Fruit fly (Drosophila melanogaster) whole organism, wandering third instar larva: Measurements from ENCODE around the gene CG17328.

Source experiments
- Abd-B ChIP-seq: fragments of >200 bp; optimal IDR thresholded peaks from 2 replicates; lab custom pipeline; 2017; ENCODE audit warnings: missing biosample characterization, missing genetic modification characterization
- CG32264 ChIP-seq: fragments of 200-800 bp; sonication (Bioruptor generic); optimal IDR thresholded peaks from 2 replicates; lab custom pipeline; 2016; ENCODE audit warnings: missing biosample characterization, missing genetic modification characterization
- CG9705 ChIP-seq: fragments of 200-800 bp; sonication (Bioruptor generic); optimal IDR thresholded peaks from 2 replicates; lab custom pipeline; 2018; ENCODE audit warnings: missing biosample characterization, mild to moderate bottlenecking, missing genetic modification characterization
- CrebA ChIP-seq: fragments of 200-800 bp; sonication (Bioruptor generic); optimal IDR thresholded peaks from 2 replicates; lab custom pipeline; 2016; ENCODE audit warnings: missing biosample characterization, mild to moderate bottlenecking, missing genetic modification characterization, borderline replicate concordance
- Dfd ChIP-seq: fragments of >200 bp; optimal IDR thresholded peaks from 2 replicates; lab custom pipeline; 2017; ENCODE audit warnings: missing biosample characterization, missing genetic modification characterization
- Dif ChIP-seq: fragments of 200-275, 200-300 bp; sonication (Bioruptor generic); optimal IDR thresholded peaks from 2 replicates; lab custom pipeline; 2018; ENCODE audit warnings: missing biosample characterization, missing genetic modification characterization; ENCODE audit not compliant: partially characterized antibody
- GATAd ChIP-seq: sonication (Bioruptor generic); optimal IDR thresholded peaks from 2 replicates; lab custom pipeline; 2016; ENCODE audit warnings: missing biosample characterization, missing genetic modification characterization
- HLH106 ChIP-seq: fragments of 200-800 bp; optimal IDR thresholded peaks from 3 replicates; lab custom pipeline; 2019; ENCODE audit warnings: missing biosample characterization, mild to moderate bottlenecking, missing genetic modification characterization, moderate library complexity
- Hnf4 ChIP-seq: fragments of 200-800 bp; sonication (Bioruptor generic); optimal IDR thresholded peaks from 2 replicates; lab custom pipeline; 2016; ENCODE audit warnings: missing biosample characterization, mild to moderate bottlenecking, missing genetic modification characterization
- Hr78 ChIP-seq: fragments of >200 bp; optimal IDR thresholded peaks from 2 replicates; lab custom pipeline; 2017; ENCODE audit warnings: missing biosample characterization, missing genetic modification characterization
- Hr83 ChIP-seq: fragments of 200-300 bp; sonication (Bioruptor generic); optimal IDR thresholded peaks from 2 replicates; lab custom pipeline; 2016; ENCODE audit warnings: missing biosample characterization, mild to moderate bottlenecking, missing genetic modification characterization, moderate library complexity; ENCODE audit not compliant: poor library complexity, severe bottlenecking
- Jra ChIP-seq: sonication (Bioruptor generic); optimal IDR thresholded peaks from 2 replicates; lab custom pipeline; 2016; ENCODE audit warnings: missing biosample characterization, missing genetic modification characterization
- Mio ChIP-seq: sonication (Bioruptor generic); optimal IDR thresholded peaks from 2 replicates; lab custom pipeline; 2016; ENCODE audit warnings: missing biosample characterization, missing genetic modification characterization
- Myc ChIP-seq: fragments of >200 bp; optimal IDR thresholded peaks from 2 replicates; lab custom pipeline; 2017
- N ChIP-seq: fragments of >200 bp; optimal IDR thresholded peaks from 2 replicates; lab custom pipeline; 2018; ENCODE audit warnings: missing biosample characterization, missing external identifiers, missing genetic modification characterization
- OdsH ChIP-seq: fragments of 200-800 bp; sonication (Bioruptor generic); optimal IDR thresholded peaks from 2 replicates; lab custom pipeline; 2016; ENCODE audit warnings: missing biosample characterization, mild to moderate bottlenecking, missing genetic modification characterization
- Rel ChIP-seq, 2 experiments: fragments of 200-800 bp; sonication (Bioruptor generic) in 1 of 2; optimal IDR thresholded peaks; 2 replicates in 1 of 2; 3 replicates in 1 of 2; lab custom pipeline; 2016 to 2019; ENCODE audit warnings: mild to moderate bottlenecking in 2 of 2, missing biosample characterization in 2 of 2, missing genetic modification characterization in 2 of 2, moderate library complexity in 1 of 2
- Sp1 ChIP-seq: fragments of 200-800 bp; sonication (Bioruptor generic); optimal IDR thresholded peaks from 3 replicates; lab custom pipeline; 2019; ENCODE audit warnings: missing biosample characterization, mild to moderate bottlenecking, missing genetic modification characterization, moderate library complexity
- Vsx2 ChIP-seq: fragments of 200-300, 225-300 bp; sonication (Bioruptor generic); optimal IDR thresholded peaks from 2 replicates; lab custom pipeline; 2018; ENCODE audit warnings: missing biosample characterization, missing genetic modification characterization; ENCODE audit not compliant: partially characterized antibody
- br ChIP-seq: fragments of 200-800 bp; sonication (Bioruptor generic); optimal IDR thresholded peaks from 2 replicates; lab custom pipeline; 2016; ENCODE audit warnings: missing biosample characterization, missing genetic modification characterization
- brk ChIP-seq: fragments of 200-800 bp; sonication (Bioruptor generic); optimal IDR thresholded peaks from 2 replicates; lab custom pipeline; 2016; ENCODE audit warnings: missing biosample characterization, mild to moderate bottlenecking, missing genetic modification characterization
- dl ChIP-seq, 2 experiments: fragments of 175-275, 200-275 bp in 1 of 2; fragments of 200-275 bp in 1 of 2; sonication (Bioruptor generic); optimal IDR thresholded peaks; lab custom pipeline; 2018; ENCODE audit warnings: mild to moderate bottlenecking in 2 of 2, missing biosample characterization in 2 of 2, missing genetic modification characterization in 2 of 2, moderate library complexity in 2 of 2; ENCODE audit not compliant: partially characterized antibody in 2 of 2, insufficient read depth in 1 of 2
- dmrt93B ChIP-seq: fragments of 200-800 bp; sonication (Bioruptor generic); optimal IDR thresholded peaks from 2 replicates; lab custom pipeline; 2018; ENCODE audit warnings: missing biosample characterization, mild to moderate bottlenecking, missing genetic modification characterization
- dsf ChIP-seq: sonication (Bioruptor generic); optimal IDR thresholded peaks from 2 replicates; lab custom pipeline; 2016; ENCODE audit warnings: missing biosample characterization, missing genetic modification characterization, borderline replicate concordance
- ey ChIP-seq: fragments of 200-800 bp; sonication (Bioruptor generic); optimal IDR thresholded peaks from 2 replicates; lab custom pipeline; 2016; ENCODE audit warnings: missing biosample characterization, missing genetic modification characterization
- foxo ChIP-seq, 2 experiments: fragments of 200-800 bp; sonication (Bioruptor generic); optimal IDR thresholded peaks; 2 replicates in 1 of 2; 3 replicates in 1 of 2; lab custom pipeline; 2016 to 2017; ENCODE audit warnings: missing biosample characterization in 2 of 2, missing genetic modification characterization in 2 of 2
- fru ChIP-seq: fragments of 200-800 bp; sonication (Bioruptor generic); optimal IDR thresholded peaks from 3 replicates; lab custom pipeline; 2016; ENCODE audit warnings: missing biosample characterization, mild to moderate bottlenecking, missing genetic modification characterization
- h ChIP-seq: fragments of 200-800 bp; sonication (Bioruptor generic); optimal IDR thresholded peaks from 3 replicates; lab custom pipeline; 2016; ENCODE audit warnings: missing biosample characterization, mild to moderate bottlenecking, missing genetic modification characterization
- jim ChIP-seq: fragments of 175-275, 200-325 bp; sonication (Bioruptor generic); optimal IDR thresholded peaks from 2 replicates; lab custom pipeline; 2016; ENCODE audit warnings: missing biosample characterization, mild to moderate bottlenecking, missing genetic modification characterization
- lola ChIP-seq: fragments of >200 bp; optimal IDR thresholded peaks from 2 replicates; lab custom pipeline; 2017; ENCODE audit warnings: missing biosample characterization, missing genetic modification characterization
- pan ChIP-seq: fragments of >200 bp; optimal IDR thresholded peaks from 2 replicates; lab custom pipeline; 2017
- psq ChIP-seq: fragments of 200-800 bp; sonication (Bioruptor generic); optimal IDR thresholded peaks from 3 replicates; lab custom pipeline; 2017; ENCODE audit warnings: missing biosample characterization, mild to moderate bottlenecking, missing genetic modification characterization, moderate library complexity
- rgr ChIP-seq: fragments of 200-800 bp; sonication (Bioruptor generic); optimal IDR thresholded peaks from 3 replicates; lab custom pipeline; 2016; ENCODE audit warnings: missing biosample characterization, mild to moderate bottlenecking, missing genetic modification characterization
- sage ChIP-seq: fragments of 200-800 bp; sonication (Bioruptor generic); optimal IDR thresholded peaks from 2 replicates; lab custom pipeline; 2016; ENCODE audit warnings: missing biosample characterization, mild to moderate bottlenecking, missing genetic modification characterization
- sv ChIP-seq: fragments of 200-800 bp; sonication (Bioruptor generic); optimal IDR thresholded peaks from 3 replicates; lab custom pipeline; 2016; ENCODE audit warnings: missing biosample characterization, missing genetic modification characterization
- tai ChIP-seq: sonication (Bioruptor generic); optimal IDR thresholded peaks from 2 replicates; lab custom pipeline; 2016; ENCODE audit warnings: missing biosample characterization, missing genetic modification characterization
- usp ChIP-seq: fragments of >200 bp; optimal IDR thresholded peaks from 2 replicates; lab custom pipeline; 2017; ENCODE audit warnings: missing biosample characterization, missing genetic modification characterization
- woc ChIP-seq: sonication (Bioruptor generic); optimal IDR thresholded peaks from 2 replicates; lab custom pipeline; 2016; ENCODE audit warnings: missing biosample characterization, mild to moderate bottlenecking, missing genetic modification characterization

CG17328 gene

DNA sequence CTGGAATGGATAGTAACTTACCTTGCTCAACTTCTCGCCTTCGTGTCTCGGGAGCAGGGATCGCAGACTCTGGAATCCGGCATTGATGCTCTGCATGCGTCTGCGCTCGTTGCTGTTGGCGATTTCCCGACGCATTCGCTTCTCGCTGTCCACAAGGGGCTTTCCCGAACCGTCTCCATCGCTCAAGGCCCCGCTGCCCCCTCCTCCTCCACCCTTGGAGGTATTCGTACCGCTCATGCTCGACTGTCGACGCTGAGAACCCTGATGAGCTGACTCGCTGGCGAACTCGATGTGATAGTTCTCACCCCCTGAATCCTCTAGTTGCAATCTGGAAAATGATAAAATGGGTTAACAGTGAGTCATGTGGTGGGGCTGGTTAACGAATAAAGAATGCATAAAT is 20.9 kb upstream of the CG17328 start:
- TF ChIP-seq Vsx2 (no peak), Rel (GFP tag; optimal IDR thresholded peaks at IDR 0.05; lab: Kevin White, UChicago) (no peak), Rel (tag; optimal IDR thresholded peaks at IDR 0.05; lab: Kevin White, UChicago) (peak; percentile 82), Myc (no peak)

DNA sequence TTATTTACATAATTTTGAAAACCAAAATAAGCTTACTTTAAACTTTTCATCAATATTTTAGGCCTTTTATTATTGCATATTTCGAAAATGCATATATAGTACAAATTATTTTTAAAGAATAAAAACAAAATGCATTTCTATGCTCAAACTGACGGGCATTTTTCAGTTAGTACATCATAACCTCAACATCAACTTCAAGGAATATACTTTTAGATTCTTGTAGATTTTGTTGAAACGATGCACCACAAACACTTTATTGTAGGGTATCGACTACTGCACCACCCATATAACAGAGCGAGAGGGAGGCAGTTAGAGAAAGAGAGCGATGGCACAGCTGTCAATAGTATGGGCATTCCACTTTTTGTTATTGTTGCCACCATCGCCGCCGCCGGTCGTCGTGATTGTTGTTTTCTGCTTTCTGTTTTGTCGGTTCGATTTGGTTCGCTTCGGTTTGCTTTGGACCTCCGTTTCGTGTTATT is 19.9 kb upstream of the CG17328 start:
- TF ChIP-seq brk (GFP tag; lab: Kevin White, UChicago) (no peak), sv (peak; percentile 88), CG9705 (GFP tag; lab: Kevin White, UChicago) (no peak), lola (GFP tag; lab: Kevin White, UChicago) (no peak), fru (GFP tag; lab: Kevin White, UChicago) (peak; percentile 79), Hnf4 (GFP tag; lab: Kevin White, UChicago) (peak; percentile 32), HLH106 (tag; lab: Kevin White, UChicago) (peak; percentile 53), woc (GFP tag; lab: Kevin White, UChicago) (peak; percentile 62), rgr (GFP tag; lab: Kevin White, UChicago) (peak; percentile 73), psq (GFP tag; lab: Kevin White, UChicago) (peak; percentile 56), foxo (GFP tag; optimal IDR thresholded peaks at IDR 0.05; lab: Kevin White, UChicago) (peak in 1 of 2 experiments; percentile 68), ey (GFP tag; lab: Kevin White, UChicago) (peak; percentile 73), OdsH (GFP tag; lab: Kevin White, UChicago) (peak; percentile 72), GATAd (GFP tag; lab: Kevin White, UChicago) (no peak), Jra (GFP tag; lab: Kevin White, UChicago) (no peak), br (GFP tag; lab: Kevin White, UChicago) (peak; percentile 49), dmrt93B (peak; percentile 20), h (peak; percentile 78), Sp1 (peak; percentile 46)
- TF ChIP-seq, all 38 proteins: peak for 14

DNA sequence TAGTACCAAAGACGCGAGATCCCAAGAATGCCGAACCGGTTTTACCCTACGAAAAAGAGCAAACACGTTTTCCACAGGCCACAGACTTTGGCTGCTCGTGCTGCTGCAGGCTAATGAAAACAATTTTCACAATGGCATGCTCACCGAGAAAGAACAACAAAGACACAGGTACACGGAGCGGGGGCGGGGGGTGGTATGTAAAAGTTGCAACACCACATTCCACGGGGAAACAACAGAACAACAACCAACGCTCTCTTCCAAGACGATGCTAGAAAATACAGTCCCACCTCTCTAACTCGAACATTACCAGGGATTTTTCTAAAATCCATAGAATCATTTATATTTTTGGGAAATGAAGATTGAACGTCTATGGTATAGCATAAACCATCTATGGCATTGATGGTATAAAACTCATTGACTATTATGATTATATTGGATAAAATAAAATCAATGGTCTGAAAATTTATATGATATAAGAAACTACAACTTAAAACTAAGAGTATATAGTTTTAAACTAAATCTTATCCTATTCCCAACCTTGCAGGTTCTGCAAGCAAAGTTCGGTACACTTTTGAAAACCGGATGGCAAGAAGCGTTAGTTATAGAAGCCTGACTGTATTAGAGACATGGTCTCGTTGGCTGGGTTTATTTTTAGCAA is 18.2 kb upstream of the CG17328 start:
- TF ChIP-seq dsf (GFP tag; lab: Kevin White, UChicago): no peak
- peak; percentile 22 for TF ChIP-seq HLH106 (tag; lab: Kevin White, UChicago)
- TF ChIP-seq woc (GFP tag; lab: Kevin White, UChicago): peak; percentile 55
- TF ChIP-seq Abd-B (GFP tag; lab: Kevin White, UChicago): no peak
- peak; percentile 45 for TF ChIP-seq fru (GFP tag; lab: Kevin White, UChicago)
- TF ChIP-seq Hr83 (GFP tag; lab: Kevin White, UChicago): no peak
- no peak for TF ChIP-seq brk (GFP tag; lab: Kevin White, UChicago)
- no peak for TF ChIP-seq CrebA (GFP tag; lab: Kevin White, UChicago)
- TF ChIP-seq jim (GFP tag; lab: Kevin White, UChicago): no peak
- peak in 1 of 2 experiments; percentile 50 for TF ChIP-seq foxo (GFP tag; optimal IDR thresholded peaks at IDR 0.05; lab: Kevin White, UChicago)
- no peak for TF ChIP-seq dmrt93B
- no peak for TF ChIP-seq rgr (GFP tag; lab: Kevin White, UChicago)
- TF ChIP-seq Dfd: no peak
- TF ChIP-seq br (GFP tag; lab: Kevin White, UChicago): no peak
- TF ChIP-seq Jra (GFP tag; lab: Kevin White, UChicago): no peak
- TF ChIP-seq psq (GFP tag; lab: Kevin White, UChicago): peak; percentile 16
- TF ChIP-seq Hnf4 (GFP tag; lab: Kevin White, UChicago): no peak
- TF ChIP-seq ey (GFP tag; lab: Kevin White, UChicago): peak; percentile 24
- peak; percentile 25 for TF ChIP-seq Sp1
- TF ChIP-seq CG9705 (GFP tag; lab: Kevin White, UChicago): no peak
- no peak for TF ChIP-seq Dif
- TF ChIP-seq dl (GFP tag; optimal IDR thresholded peaks at IDR 0.05; lab: Kevin White, UChicago; ENCODE audit: insufficient read depth in 1 of 2, partially characterized antibody in 2 of 2): no peak
- no peak for TF ChIP-seq N (GFP tag; lab: Kevin White, UChicago)
- TF ChIP-seq lola (GFP tag; lab: Kevin White, UChicago): no peak
- TF ChIP-seq Mio: no peak
- no peak for TF ChIP-seq Vsx2
- no peak for TF ChIP-seq GATAd (GFP tag; lab: Kevin White, UChicago)
- no peak for TF ChIP-seq sv
- TF ChIP-seq sage (GFP tag; lab: Kevin White, UChicago): no peak
- TF ChIP-seq Rel (GFP tag; optimal IDR thresholded peaks at IDR 0.05; lab: Kevin White, UChicago): no peak
- no peak for TF ChIP-seq Rel (tag; optimal IDR thresholded peaks at IDR 0.05; lab: Kevin White, UChicago)
- TF ChIP-seq Hr78 (GFP tag; lab: Kevin White, UChicago): no peak
- no peak for TF ChIP-seq pan (lab: Kevin White, UChicago)
- no peak for TF ChIP-seq CG32264
- peak; percentile 17 for TF ChIP-seq OdsH (GFP tag; lab: Kevin White, UChicago)
- peak; percentile 28 for TF ChIP-seq h
- no peak for TF ChIP-seq usp (GFP tag; lab: Kevin White, UChicago)
- no peak for TF ChIP-seq Myc
- TF ChIP-seq tai (GFP tag; lab: Kevin White, UChicago): no peak
